Worm (Caenorhabditis elegans) whole organism, L3 larva: ENCODE measurements around the gene spp-9.

Experiments used
- aly-2 ChIP-seq: fragments of 150-350 bp; optimal IDR thresholded peaks from 2 replicates; lab custom pipeline; 2014; ENCODE audit warnings: missing biosample characterization, missing genetic modification characterization
- ama-1 ChIP-seq: fragments of 150-350 bp; optimal IDR thresholded peaks from 2 replicates; lab custom pipeline; 2018
- ceh-16 ChIP-seq: sonication (generic microtip); optimal IDR thresholded peaks from 2 replicates; lab custom pipeline; 2017; ENCODE audit warnings: missing biosample characterization, missing genetic modification characterization
- ceh-9 ChIP-seq: sonication (generic microtip); optimal IDR thresholded peaks from 2 replicates; lab custom pipeline; 2018; ENCODE audit warnings: missing biosample characterization, missing genetic modification characterization
- fkh-10 ChIP-seq: sonication (generic microtip); optimal IDR thresholded peaks from 2 replicates; lab custom pipeline; 2017; ENCODE audit warnings: missing biosample characterization, missing genetic modification reagents, missing genetic modification characterization
- nhr-11 ChIP-seq: fragments of 150-350 bp; optimal IDR thresholded peaks from 2 replicates; lab custom pipeline; 2014; ENCODE audit warnings: missing biosample characterization, missing genetic modification characterization
- nhr-237 ChIP-seq: fragments of 150-350 bp; optimal IDR thresholded peaks from 2 replicates; lab custom pipeline; 2014; ENCODE audit warnings: missing biosample characterization, missing genetic modification characterization
- nhr-25 ChIP-seq: sonication (generic microtip); optimal IDR thresholded peaks from 2 replicates; lab custom pipeline; 2017; ENCODE audit warnings: missing biosample characterization, missing genetic modification characterization
- sea-2 ChIP-seq: fragments of 150-350 bp; sonication (generic microtip); optimal IDR thresholded peaks from 4 replicates; lab custom pipeline; 2014; ENCODE audit warnings: missing biosample characterization, missing genetic modification reagents, missing genetic modification characterization
- skn-1 ChIP-seq: fragments of 150-350 bp; optimal IDR thresholded peaks from 2 replicates; lab custom pipeline; 2014; ENCODE audit warnings: missing biosample characterization, missing genetic modification characterization
- tbx-2 ChIP-seq: sonication (generic microtip); optimal IDR thresholded peaks from 2 replicates; lab custom pipeline; 2016; ENCODE audit warnings: mild to moderate bottlenecking, missing genetic modification characterization, missing compliant biosample characterization
- ztf-11 ChIP-seq: fragments of 150-350 bp; optimal IDR thresholded peaks from 2 replicates; lab custom pipeline; 2014; ENCODE audit warnings: missing biosample characterization, missing genetic modification characterization

ce11 chrX:11471409-11471808, 16.2 kb upstream of the spp-9 start:
- TF ChIP-seq ceh-9 (tag; lab: Kevin White, UChicago): no peak
- TF ChIP-seq fkh-10 (GFP tag; lab: Kevin White, UChicago): no peak
- no peak for TF ChIP-seq ceh-16 (tag; lab: Kevin White, UChicago)
- no peak for TF ChIP-seq skn-1 (tag; lab: Kevin White, UChicago)
- no peak for TF ChIP-seq nhr-11 (tag; lab: Kevin White, UChicago)
- TF ChIP-seq nhr-25 (tag; lab: Kevin White, UChicago): no peak
- TF ChIP-seq sea-2 (GFP tag; lab: Kevin White, UChicago): no peak
- no peak for TF ChIP-seq ztf-11 (tag; lab: Kevin White, UChicago)
- TF ChIP-seq nhr-237 (tag; lab: Kevin White, UChicago): no peak
- no peak for TF ChIP-seq tbx-2 (tag; lab: Kevin White, UChicago)
- no peak for TF ChIP-seq aly-2 (tag; lab: Kevin White, UChicago)
- TF ChIP-seq ama-1 (lab: Kevin White, UChicago): no peak
